Fruit fly (Drosophila melanogaster) whole organism, wandering third instar larva: ENCODE results near the gene CG7789.

ENCODE experiments used
- OdsH ChIP-seq: fragments of 200-800 bp; sonication (Bioruptor generic); optimal IDR thresholded peaks from 2 replicates; lab custom pipeline; 2016; ENCODE audit warnings: missing biosample characterization, mild to moderate bottlenecking, missing genetic modification characterization
- ey ChIP-seq: fragments of 200-800 bp; sonication (Bioruptor generic); optimal IDR thresholded peaks from 2 replicates; lab custom pipeline; 2016; ENCODE audit warnings: missing biosample characterization, missing genetic modification characterization
- pan ChIP-seq: fragments of >200 bp; optimal IDR thresholded peaks from 2 replicates; lab custom pipeline; 2017
- psq ChIP-seq: fragments of 200-800 bp; sonication (Bioruptor generic); optimal IDR thresholded peaks from 3 replicates; lab custom pipeline; 2017; ENCODE audit warnings: missing biosample characterization, mild to moderate bottlenecking, missing genetic modification characterization, moderate library complexity

DNA sequence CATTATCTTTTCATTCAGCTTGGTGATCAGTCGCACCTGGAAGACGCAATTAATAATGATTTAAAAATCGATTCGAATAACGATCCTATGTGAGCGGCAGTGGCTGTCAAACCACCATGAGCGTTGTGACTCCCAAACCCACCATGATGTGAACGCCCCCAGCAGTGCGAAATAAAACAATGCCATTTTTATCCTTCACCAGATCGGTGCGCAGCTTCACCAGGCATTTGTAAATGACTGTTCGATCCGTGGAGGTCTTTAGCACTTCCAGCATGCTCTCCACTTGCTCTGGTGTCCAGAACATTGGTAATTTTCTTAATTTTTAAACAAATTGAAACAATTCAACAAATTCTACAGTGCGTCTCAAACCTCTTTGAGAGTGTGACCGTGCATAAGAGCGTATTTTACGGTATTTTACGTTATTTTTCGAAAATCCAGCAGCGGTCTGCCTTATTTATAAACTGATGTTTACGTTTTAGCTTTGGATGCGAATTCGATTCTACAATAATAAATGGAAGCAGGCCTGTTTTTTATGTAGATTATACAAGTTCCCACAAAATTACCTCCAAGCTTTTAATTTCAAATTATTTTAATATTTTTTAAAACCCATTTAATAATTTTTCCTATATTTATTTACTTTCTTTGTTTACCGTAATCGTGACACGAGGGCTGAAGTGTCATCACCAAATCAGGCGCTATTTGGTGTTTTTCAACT is 3.9 kb upstream of the CG7789 start, which contains the start of the genes Rnb and Drice:
- TF ChIP-seq pan (no peak), OdsH (GFP tag; lab: Kevin White, UChicago) (peak; percentile 9), ey (GFP tag; lab: Kevin White, UChicago) (peak; percentile 9), psq (GFP tag; lab: Kevin White, UChicago) (peak; percentile 17)
